Worm (Caenorhabditis elegans) whole organism, L2 larva: Measurements from ENCODE around the gene Y55F3AM.9.

Source experiments
- C34F6.9 ChIP-seq: fragments of 150-350 bp; optimal IDR thresholded peaks from 2 replicates; lab custom pipeline; 2014; ENCODE audit warnings: missing biosample characterization, missing genetic modification characterization
- Y55F3AM.14 ChIP-seq: fragments of 200-800 bp; sonication (Bioruptor generic); optimal IDR thresholded peaks from 2 replicates; lab custom pipeline; 2018; ENCODE audit warnings: mild to moderate bottlenecking, missing genetic modification characterization, missing compliant biosample characterization
- ZK546.5 ChIP-seq: sonication (generic microtip); optimal IDR thresholded peaks from 2 replicates; lab custom pipeline; 2017; ENCODE audit warnings: missing biosample characterization, missing genetic modification characterization
- alr-1 ChIP-seq: fragments of 150-350 bp; optimal IDR thresholded peaks from 2 replicates; lab custom pipeline; 2014; ENCODE audit warnings: missing biosample characterization, missing genetic modification characterization
- ama-1 ChIP-seq: fragments of 150-350 bp; optimal IDR thresholded peaks from 2 replicates; lab custom pipeline; 2018; ENCODE audit warnings: inconsistent platforms
- blmp-1 ChIP-seq: sonication (generic microtip); optimal IDR thresholded peaks from 2 replicates; lab custom pipeline; 2017; ENCODE audit warnings: missing genetic modification characterization, mild to moderate bottlenecking, missing compliant biosample characterization, antibody characterized with exemption, moderate library complexity; ENCODE audit not compliant: insufficient read depth
- ceh-16 ChIP-seq: fragments of 150-350 bp; optimal IDR thresholded peaks from 2 replicates; lab custom pipeline; 2014; ENCODE audit warnings: missing biosample characterization, missing genetic modification characterization
- dmd-4 ChIP-seq: sonication (generic microtip); optimal IDR thresholded peaks from 2 replicates; lab custom pipeline; 2017; ENCODE audit warnings: missing biosample characterization, missing genetic modification characterization
- egl-27 ChIP-seq: sonication (generic microtip); optimal IDR thresholded peaks from 3 replicates; lab custom pipeline; 2017; ENCODE audit warnings: missing biosample characterization, missing genetic modification reagents, missing genetic modification characterization
- elt-1 ChIP-seq: fragments of 150-350 bp; optimal IDR thresholded peaks from 2 replicates; lab custom pipeline; 2014; ENCODE audit warnings: missing biosample characterization, missing genetic modification characterization
- fos-1 ChIP-seq: fragments of 150-350 bp; optimal IDR thresholded peaks from 2 replicates; lab custom pipeline; 2014; ENCODE audit warnings: missing biosample characterization, missing genetic modification characterization
- gmeb-1 ChIP-seq: fragments of 150-350 bp; optimal IDR thresholded peaks from 2 replicates; lab custom pipeline; 2014; ENCODE audit warnings: missing biosample characterization, missing genetic modification characterization
- lin-13 ChIP-seq: fragments of 150-350 bp; optimal IDR thresholded peaks from 2 replicates; lab custom pipeline; 2014; ENCODE audit warnings: missing biosample characterization, missing genetic modification reagents, missing genetic modification characterization
- lsy-2 ChIP-seq, 2 experiments: fragments of 150-350 bp in 1 of 2; sonication (generic microtip) in 1 of 2; optimal IDR thresholded peaks; 2 replicates each; lab custom pipeline; 2014 to 2017; ENCODE audit warnings: missing biosample characterization in 2 of 2, missing genetic modification characterization in 2 of 2
- mab-5 ChIP-seq: fragments of 150-350 bp; optimal IDR thresholded peaks from 2 replicates; lab custom pipeline; 2014; ENCODE audit warnings: missing biosample characterization, missing genetic modification characterization
- mbf-1 ChIP-seq: sonication (generic microtip); optimal IDR thresholded peaks from 2 replicates; lab custom pipeline; 2017; ENCODE audit warnings: missing biosample characterization, missing genetic modification characterization
- mdl-1 ChIP-seq, 2 experiments: fragments of 150-350 bp in 1 of 2; sonication (generic microtip) in 1 of 2; optimal IDR thresholded peaks; 2 replicates each; lab custom pipeline; 2017; ENCODE audit warnings: missing biosample characterization in 2 of 2, missing genetic modification characterization in 2 of 2
- nhr-10 ChIP-seq: sonication (generic microtip); optimal IDR thresholded peaks from 2 replicates; lab custom pipeline; 2017; ENCODE audit warnings: missing biosample characterization, missing genetic modification characterization
- nhr-11 ChIP-seq: fragments of 150-350 bp; optimal IDR thresholded peaks from 2 replicates; lab custom pipeline; 2014; ENCODE audit warnings: missing biosample characterization, missing genetic modification characterization
- nhr-12 ChIP-seq: fragments of 150-350 bp; optimal IDR thresholded peaks from 2 replicates; lab custom pipeline; 2014; ENCODE audit warnings: missing biosample characterization, missing genetic modification characterization
- nhr-129 ChIP-seq: fragments of 150-350 bp; optimal IDR thresholded peaks from 2 replicates; lab custom pipeline; 2014; ENCODE audit warnings: missing biosample characterization, missing genetic modification characterization
- nhr-21 ChIP-seq: fragments of 150-350 bp; optimal IDR thresholded peaks from 2 replicates; lab custom pipeline; 2014; ENCODE audit warnings: missing biosample characterization, missing genetic modification characterization
- nhr-23 ChIP-seq: fragments of 150-350 bp; optimal IDR thresholded peaks from 2 replicates; lab custom pipeline; 2014; ENCODE audit warnings: missing biosample characterization, missing genetic modification reagents, missing genetic modification characterization
- nhr-237 ChIP-seq: fragments of 150-350 bp; optimal IDR thresholded peaks from 2 replicates; lab custom pipeline; 2014; ENCODE audit warnings: missing biosample characterization, missing genetic modification characterization
- nhr-6 ChIP-seq: fragments of 150-350 bp; optimal IDR thresholded peaks from 2 replicates; lab custom pipeline; 2014; ENCODE audit warnings: missing biosample characterization, missing genetic modification characterization
- peb-1 ChIP-seq: fragments of 150-350 bp; optimal IDR thresholded peaks from 2 replicates; lab custom pipeline; 2014; ENCODE audit warnings: missing biosample characterization, missing genetic modification characterization
- sem-4 ChIP-seq: fragments of 150-350 bp; optimal IDR thresholded peaks from 2 replicates; lab custom pipeline; 2014; ENCODE audit warnings: missing biosample characterization, missing genetic modification reagents, missing genetic modification characterization
- sma-9 ChIP-seq, 2 experiments: fragments of 150-350 bp in 1 of 2; sonication (generic microtip) in 1 of 2; optimal IDR thresholded peaks; 2 replicates each; lab custom pipeline; 2014 to 2016; ENCODE audit warnings: missing genetic modification characterization in 2 of 2, mild to moderate bottlenecking in 1 of 2, missing biosample characterization in 1 of 2, missing compliant biosample characterization in 1 of 2, missing genetic modification reagents in 1 of 2, moderate library complexity in 1 of 2
- unc-39 ChIP-seq: fragments of 150-350 bp; optimal IDR thresholded peaks from 2 replicates; lab custom pipeline; 2014; ENCODE audit warnings: missing biosample characterization, missing genetic modification characterization
- unc-55 ChIP-seq: fragments of 150-350 bp; sonication (generic microtip); optimal IDR thresholded peaks from 3 replicates; lab custom pipeline; 2014; ENCODE audit warnings: missing biosample characterization, missing genetic modification reagents, missing genetic modification characterization
- unc-62 ChIP-seq: fragments of 150-350 bp; optimal IDR thresholded peaks from 2 replicates; lab custom pipeline; 2014; ENCODE audit warnings: missing biosample characterization, missing genetic modification reagents, missing genetic modification characterization
- zag-1 ChIP-seq: fragments of 150-350 bp; optimal IDR thresholded peaks from 2 replicates; lab custom pipeline; 2014; ENCODE audit warnings: missing biosample characterization, missing genetic modification characterization
- ztf-1 ChIP-seq: fragments of 200-800 bp; sonication (Bioruptor generic); conservative IDR thresholded peaks from 2 replicates; pipeline ENCODE4 v1.3.6; 2022; ENCODE audit warnings: missing genetic modification characterization, missing compliant biosample characterization
- ztf-11 ChIP-seq: sonication (generic microtip); optimal IDR thresholded peaks from 2 replicates; lab custom pipeline; 2017; ENCODE audit warnings: missing biosample characterization, missing genetic modification characterization
- ztf-4 ChIP-seq: fragments of 150-350 bp; optimal IDR thresholded peaks from 2 replicates; lab custom pipeline; 2014; ENCODE audit warnings: missing biosample characterization, missing genetic modification characterization

Y55F3AM.9 gene

ce11 chrIV:1006662-1007061, 2.9 kb downstream of the Y55F3AM.9 start:
- TF ChIP-seq mbf-1 (tag; lab: Kevin White, UChicago) (no peak), sem-4 (tag; lab: Kevin White, UChicago) (no peak), ceh-16 (tag; lab: Kevin White, UChicago) (no peak), mdl-1 (tag; optimal IDR thresholded peaks at IDR 0.05; lab: Kevin White, UChicago) (no peak), nhr-6 (tag; lab: Kevin White, UChicago) (no peak), ztf-11 (tag; lab: Kevin White, UChicago) (no peak), nhr-12 (no peak)

- TF ChIP-seq lin-13 (GFP tag; lab: Kevin White, UChicago) (no peak), dmd-4 (tag; lab: Kevin White, UChicago) (no peak), fos-1 (tag; lab: Kevin White, UChicago) (no peak), alr-1 (tag; lab: Kevin White, UChicago) (no peak), ztf-11 (tag; lab: Kevin White, UChicago) (no peak), gmeb-1 (tag; lab: Kevin White, UChicago) (no peak), ztf-4 (tag; lab: Kevin White, UChicago) (no peak), elt-1 (tag; lab: Kevin White, UChicago) (no peak), sma-9 (GFP tag; optimal IDR thresholded peaks at IDR 0.05; lab: Kevin White, UChicago) (no peak), sma-9 (tag; optimal IDR thresholded peaks at IDR 0.05; lab: Kevin White, UChicago) (no peak), zag-1 (tag; lab: Kevin White, UChicago) (no peak), nhr-237 (tag; lab: Kevin White, UChicago) (no peak)
- TF ChIP-seq, all 48 proteins: peak for 0
Measured at ce11 chrIV:1005761-1006160, 3.8 kb downstream of the Y55F3AM.9 start, which contains the start of gene immp-2. Gene immp-2, minus strand, starts transcription at chrIV:1005861.

- TF ChIP-seq mab-5 (tag; lab: Kevin White, UChicago) (no peak), C34F6.9 (no peak), blmp-1 (tag; lab: Kevin White, UChicago) (no peak)
- TF ChIP-seq, all 48 proteins: peak for 0
Measured at ce11 chrIV:1000441-1000840, 9.1 kb downstream of the Y55F3AM.9 start.

ce11 chrIV:999675-1000074, 9.9 kb downstream of the Y55F3AM.9 start:
- no peak for TF ChIP-seq C34F6.9
- no peak for TF ChIP-seq peb-1
- no peak for TF ChIP-seq ceh-16 (tag; lab: Kevin White, UChicago)
- no peak for TF ChIP-seq sem-4 (tag; lab: Kevin White, UChicago)
- no peak for TF ChIP-seq nhr-12
- no peak for TF ChIP-seq nhr-21 (tag; lab: Kevin White, UChicago)
- no peak for TF ChIP-seq nhr-23 (tag; lab: Kevin White, UChicago)
- TF ChIP-seq lsy-2 (tag; optimal IDR thresholded peaks at IDR 0.05; lab: Kevin White, UChicago): no peak
- TF ChIP-seq nhr-11 (tag; lab: Kevin White, UChicago): no peak
- TF ChIP-seq nhr-10 (tag; lab: Kevin White, UChicago): no peak
- TF ChIP-seq Y55F3AM.14 (GFP tag; lab: Kevin White, UChicago): no peak

ce11 chrIV:998914-999313, 10.6 kb downstream of the Y55F3AM.9 start, which contains the start of gene Y55F3AM.5:
Gene Y55F3AM.5, plus strand, starts transcription at chrIV:999214.
- TF ChIP-seq ztf-1 (no peak), mdl-1 (tag; optimal IDR thresholded peaks at IDR 0.05; lab: Kevin White, UChicago) (no peak), ama-1 (lab: Kevin White, UChicago) (no peak), peb-1 (no peak), unc-55 (GFP tag; lab: Kevin White, UChicago) (no peak), zag-1 (tag; lab: Kevin White, UChicago) (no peak), nhr-21 (tag; lab: Kevin White, UChicago) (no peak), unc-62 (GFP tag; lab: Kevin White, UChicago) (no peak), mab-5 (tag; lab: Kevin White, UChicago) (no peak), ZK546.5 (tag; lab: Kevin White, UChicago) (no peak), C34F6.9 (no peak), nhr-129 (tag; lab: Kevin White, UChicago) (no peak), unc-39 (no peak), egl-27 (tag; lab: Kevin White, UChicago) (no peak), nhr-11 (tag; lab: Kevin White, UChicago) (no peak), fos-1 (tag; lab: Kevin White, UChicago) (no peak), blmp-1 (tag; lab: Kevin White, UChicago) (no peak), sem-4 (tag; lab: Kevin White, UChicago) (no peak), nhr-23 (tag; lab: Kevin White, UChicago) (no peak)
